Fruit fly (Drosophila melanogaster) whole organism, embryonic: Measurements from ENCODE around the gene Mks1.

ENCODE experiments used
- CG11247 ChIP-seq: fragments of 200-800 bp; sonication (Bioruptor generic); IDR thresholded peaks from 2 replicates; pipeline ENCODE4 v1.3.6; 2022; ENCODE audit warnings: missing biosample characterization, missing genetic modification characterization
- HHEX ChIP-seq: fragments of 200-800 bp; sonication (Bioruptor generic); optimal IDR thresholded peaks from 3 replicates; lab custom pipeline; 2017; ENCODE audit warnings: missing biosample characterization, mild to moderate bottlenecking, missing genetic modification characterization, missing genetic modification reagents
- gro ChIP-seq: fragments of 200-800 bp; sonication (Bioruptor generic); optimal IDR thresholded peaks from 2 replicates; lab custom pipeline; 2016; ENCODE audit warnings: missing biosample characterization, missing genetic modification characterization
- hth ChIP-seq: fragments of >200 bp; optimal IDR thresholded peaks from 2 replicates; lab custom pipeline; 2017; ENCODE audit warnings: inconsistent platforms
- onecut ChIP-seq: fragments of 200-800 bp; sonication (Bioruptor generic); IDR thresholded peaks from 2 replicates; pipeline ENCODE4 v1.3.6; 2022; ENCODE audit warnings: missing biosample characterization, missing genetic modification characterization
- sqz ChIP-seq: fragments of 200-800 bp; sonication (Bioruptor generic); optimal IDR thresholded peaks from 3 replicates; lab custom pipeline; 2018; ENCODE audit warnings: missing biosample characterization, mild to moderate bottlenecking, missing genetic modification characterization
- sr ChIP-seq: fragments of 200-800 bp; sonication (Bioruptor generic); IDR thresholded peaks from 3 replicates; pipeline ENCODE4 v1.3.6; 2022; ENCODE audit warnings: missing biosample characterization, missing genetic modification characterization

- TF ChIP-seq sqz (GFP tag; lab: Kevin White, UChicago) (no peak), HHEX (no peak), onecut (GFP tag; lab: Robert Waterston, UW) (no peak), CG11247 (GFP tag; lab: Robert Waterston, UW) (no peak), hth (lab: Kevin White, UChicago) (no peak), gro (no peak), sr (GFP tag; lab: Robert Waterston, UW) (no peak)
Observed at dm6 chrX:12463560-12463959, 32.8 kb downstream of the Mks1 start.
